Worm (Caenorhabditis elegans): ENCODE results near the gene F49C12.15.

The F49C12.15 gene

ce11 chrIV:9330755-9331154 lies 6.5 kb downstream of the F49C12.15 start, which contains the start of gene nspg-7.1:
Gene nspg-7.1 (minus strand): TSS chrIV:9330855.
- TF ChIP-seq cog-1 (tag; optimal IDR thresholded peaks at IDR 0.05) (no peak), med-1 (GFP tag; optimal IDR thresholded peaks at IDR 0.05; ENCODE audit: insufficient read depth) (no peak), flt-1 (GFP tag; IDR thresholded peaks at IDR 0.05) (no peak), ztf-29 (GFP tag; IDR thresholded peaks at IDR 0.05) (no peak), ztf-23 (GFP tag; IDR thresholded peaks at IDR 0.05) (no peak), tab-1 (GFP tag; IDR thresholded peaks at IDR 0.05) (no peak), ref-1 (GFP tag; conservative IDR thresholded peaks at IDR 0.05) (no peak), T22C8.4 (GFP tag; IDR thresholded peaks at IDR 0.05) (no peak), klf-2 (GFP tag; conservative IDR thresholded peaks at IDR 0.05) (no peak)

DNA sequence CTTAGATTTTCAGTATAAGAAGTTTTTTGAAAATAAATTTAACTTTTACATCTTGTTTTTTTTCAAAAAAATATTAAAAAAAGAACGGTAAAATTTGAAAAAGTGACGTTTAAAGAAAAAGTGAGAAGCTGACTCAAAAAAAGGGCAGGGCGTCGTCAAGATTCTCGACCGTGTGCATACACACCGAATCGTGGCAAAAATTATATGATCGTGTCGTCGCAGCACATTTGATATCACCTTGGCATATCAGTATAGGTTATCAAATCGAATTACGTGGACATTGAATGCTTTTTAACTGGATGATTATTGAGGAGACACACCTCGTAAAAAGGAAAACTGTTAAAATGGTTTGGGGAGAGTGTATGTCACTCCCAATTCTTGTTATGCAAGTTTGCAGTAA lies 8.8 kb downstream of the F49C12.15 start:
- no peak for TF ChIP-seq ref-1 (GFP tag; conservative IDR thresholded peaks at IDR 0.05)
- no peak for TF ChIP-seq flt-1 (GFP tag; IDR thresholded peaks at IDR 0.05)
- no peak for TF ChIP-seq ztf-23 (GFP tag; IDR thresholded peaks at IDR 0.05)
- no peak for TF ChIP-seq klf-2 (GFP tag; conservative IDR thresholded peaks at IDR 0.05)
- no peak for TF ChIP-seq ztf-29 (GFP tag; IDR thresholded peaks at IDR 0.05)
- no peak for TF ChIP-seq cog-1 (tag; optimal IDR thresholded peaks at IDR 0.05)
- no peak for TF ChIP-seq tab-1 (GFP tag; IDR thresholded peaks at IDR 0.05)
- TF ChIP-seq med-1 (GFP tag; optimal IDR thresholded peaks at IDR 0.05; ENCODE audit: insufficient read depth) = no peak
- TF ChIP-seq T22C8.4 (GFP tag; IDR thresholded peaks at IDR 0.05) = no peak

DNA sequence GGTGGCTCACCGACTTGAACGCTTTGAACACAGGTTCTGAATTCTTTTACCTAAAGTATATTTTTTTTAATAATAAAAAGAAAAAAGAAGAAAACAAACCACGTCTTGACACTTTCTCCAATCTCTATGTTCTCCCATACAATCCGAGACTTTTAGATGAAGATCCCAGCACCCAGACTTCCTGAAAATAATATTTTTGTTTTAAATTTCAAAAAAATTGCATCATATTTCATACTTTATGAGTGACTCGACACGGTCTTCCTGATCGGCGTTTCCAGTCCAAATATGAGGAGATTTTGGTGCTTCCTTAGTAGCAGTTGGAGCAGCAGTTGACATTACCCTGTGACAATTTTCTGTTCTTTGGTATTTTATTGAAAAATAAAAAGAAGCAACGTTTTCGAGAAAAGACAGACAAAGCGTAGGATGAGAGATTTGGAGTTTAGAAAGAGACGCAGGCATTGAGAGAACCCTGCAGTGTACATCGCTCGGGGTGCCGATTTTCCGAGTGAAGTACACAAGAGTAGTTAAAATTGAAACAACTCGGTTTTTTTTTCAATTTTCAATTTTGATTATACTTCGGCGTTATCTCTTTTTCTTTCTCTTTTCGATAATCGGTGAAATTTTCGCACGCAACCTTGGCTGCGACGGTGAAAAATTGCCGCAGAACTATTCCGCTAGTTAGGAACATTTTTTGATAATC lies 11.4 kb downstream of the F49C12.15 start, which contains the start of the genes coa-4 and T20D3.14:
TSS of gene coa-4 (minus strand) at position 51 of the 700 bp plus-strand sequence.
TSS of gene T20D3.14 (minus strand) at position 358 of the 700 bp plus-strand sequence.
- TF ChIP-seq ztf-23 (GFP tag; IDR thresholded peaks at IDR 0.05) = no peak
- no peak for TF ChIP-seq ref-1 (GFP tag; conservative IDR thresholded peaks at IDR 0.05)
- TF ChIP-seq tab-1 (GFP tag; IDR thresholded peaks at IDR 0.05) = no peak
- no peak for TF ChIP-seq flt-1 (GFP tag; IDR thresholded peaks at IDR 0.05)
- no peak for TF ChIP-seq T22C8.4 (GFP tag; IDR thresholded peaks at IDR 0.05)
- no peak for TF ChIP-seq cog-1 (tag; optimal IDR thresholded peaks at IDR 0.05)
- no peak for TF ChIP-seq ztf-29 (GFP tag; IDR thresholded peaks at IDR 0.05)
- no peak for TF ChIP-seq klf-2 (GFP tag; conservative IDR thresholded peaks at IDR 0.05)
- TF ChIP-seq med-1 (GFP tag; optimal IDR thresholded peaks at IDR 0.05; ENCODE audit: insufficient read depth) = no peak

DNA sequence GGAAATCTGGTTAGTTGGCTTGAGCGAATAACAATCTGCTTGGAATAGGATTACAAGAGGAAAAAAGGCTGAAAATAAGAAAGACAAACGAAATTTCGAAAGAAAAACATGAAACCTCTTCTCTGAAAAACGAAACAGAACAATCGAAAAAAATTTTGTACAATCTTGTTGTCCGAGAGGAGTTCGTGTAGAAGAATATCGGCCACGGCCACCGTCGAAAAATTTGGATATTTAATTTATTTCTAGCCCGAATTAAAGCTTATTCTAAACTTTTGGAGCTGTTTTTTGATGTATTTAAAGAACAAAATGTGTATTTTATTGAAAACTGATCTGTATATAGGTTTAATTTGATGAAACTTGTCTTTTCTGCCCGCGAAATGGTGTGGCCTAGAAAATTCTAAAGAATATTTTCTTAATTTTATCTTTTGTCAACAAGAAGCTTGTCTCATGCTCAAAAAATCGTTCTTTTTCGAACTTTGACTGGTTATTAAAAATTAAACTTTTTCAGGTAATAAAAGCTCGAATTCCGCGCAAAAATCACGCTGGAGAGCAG lies 12.4 kb downstream of the F49C12.15 start, which contains the start of gene T20D3.5:
TSS of gene T20D3.5 (plus strand) at position 503 of the 553 bp plus-strand sequence.
- TF ChIP-seq ref-1 (GFP tag; conservative IDR thresholded peaks at IDR 0.05) (no peak), tab-1 (GFP tag; IDR thresholded peaks at IDR 0.05) (no peak), klf-2 (GFP tag; conservative IDR thresholded peaks at IDR 0.05) (no peak), cog-1 (tag; optimal IDR thresholded peaks at IDR 0.05) (no peak), ztf-23 (GFP tag; IDR thresholded peaks at IDR 0.05) (no peak), med-1 (GFP tag; optimal IDR thresholded peaks at IDR 0.05; ENCODE audit: insufficient read depth) (no peak), flt-1 (GFP tag; IDR thresholded peaks at IDR 0.05) (no peak), T22C8.4 (GFP tag; IDR thresholded peaks at IDR 0.05) (no peak), ztf-29 (GFP tag; IDR thresholded peaks at IDR 0.05) (no peak)

- no peak for TF ChIP-seq flt-1 (GFP tag; IDR thresholded peaks at IDR 0.05)
- no peak for TF ChIP-seq med-1 (GFP tag; optimal IDR thresholded peaks at IDR 0.05; ENCODE audit: insufficient read depth)
- no peak for TF ChIP-seq ztf-23 (GFP tag; IDR thresholded peaks at IDR 0.05)
- no peak for TF ChIP-seq klf-2 (GFP tag; conservative IDR thresholded peaks at IDR 0.05)
- no peak for TF ChIP-seq ref-1 (GFP tag; conservative IDR thresholded peaks at IDR 0.05)
- TF ChIP-seq ztf-29 (GFP tag; IDR thresholded peaks at IDR 0.05) = no peak
- no peak for TF ChIP-seq tab-1 (GFP tag; IDR thresholded peaks at IDR 0.05)
- no peak for TF ChIP-seq T22C8.4 (GFP tag; IDR thresholded peaks at IDR 0.05)
- no peak for TF ChIP-seq cog-1 (tag; optimal IDR thresholded peaks at IDR 0.05)
These were observed 14.9 kb downstream of the F49C12.15 start, which contains the start of gene T20D3.6 for ce11 chrIV:9339205-9339604. Gene T20D3.6 (minus strand): TSS chrIV:9339305.

- TF ChIP-seq T22C8.4 (GFP tag; IDR thresholded peaks at IDR 0.05) = no peak
- no peak for TF ChIP-seq klf-2 (GFP tag; conservative IDR thresholded peaks at IDR 0.05)
- TF ChIP-seq ztf-29 (GFP tag; IDR thresholded peaks at IDR 0.05) = no peak
- no peak for TF ChIP-seq cog-1 (tag; optimal IDR thresholded peaks at IDR 0.05)
- TF ChIP-seq ref-1 (GFP tag; conservative IDR thresholded peaks at IDR 0.05) = no peak
- TF ChIP-seq med-1 (GFP tag; optimal IDR thresholded peaks at IDR 0.05; ENCODE audit: insufficient read depth) = no peak
- no peak for TF ChIP-seq ztf-23 (GFP tag; IDR thresholded peaks at IDR 0.05)
- no peak for TF ChIP-seq tab-1 (GFP tag; IDR thresholded peaks at IDR 0.05)
- TF ChIP-seq flt-1 (GFP tag; IDR thresholded peaks at IDR 0.05) = no peak
These were observed 17.3 kb downstream of the F49C12.15 start, which contains the start of gene vps-26 for ce11 chrIV:9341591-9341990. Gene vps-26 (minus strand): TSS chrIV:9341790.

DNA sequence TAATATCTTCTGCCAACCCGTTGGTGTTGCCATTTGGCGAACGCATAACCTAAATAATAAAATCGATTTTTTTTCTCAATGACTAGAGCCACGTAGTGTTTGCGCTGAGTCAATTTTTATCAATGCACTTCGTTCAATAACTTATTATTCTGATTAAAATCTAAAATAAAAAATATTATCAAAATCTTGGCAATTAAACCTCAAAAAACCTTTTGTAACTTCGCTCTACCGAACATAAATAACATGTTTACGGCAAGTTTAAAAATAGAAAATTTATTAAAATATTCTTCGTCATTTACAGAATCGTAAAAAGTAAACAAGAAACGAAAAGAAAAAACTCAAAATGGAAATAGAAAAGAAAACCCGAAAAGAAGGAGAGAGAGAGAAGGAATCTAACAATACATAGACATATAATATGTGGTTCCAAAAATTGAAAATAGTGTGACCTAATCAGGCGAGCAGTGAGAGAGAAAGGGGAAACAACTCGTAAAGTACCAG lies 18.9 kb downstream of the F49C12.15 start, which contains the start of gene pigc-1:
TSS of gene pigc-1 (minus strand) at position 51 of the 498 bp plus-strand sequence.
- TF ChIP-seq T22C8.4 (GFP tag; IDR thresholded peaks at IDR 0.05) = no peak
- TF ChIP-seq klf-2 (GFP tag; conservative IDR thresholded peaks at IDR 0.05) = no peak
- TF ChIP-seq med-1 (GFP tag; optimal IDR thresholded peaks at IDR 0.05; ENCODE audit: insufficient read depth) = no peak
- TF ChIP-seq ref-1 (GFP tag; conservative IDR thresholded peaks at IDR 0.05) = no peak

- no peak for TF ChIP-seq med-1 (GFP tag; optimal IDR thresholded peaks at IDR 0.05; ENCODE audit: insufficient read depth)
- TF ChIP-seq ztf-23 (GFP tag; IDR thresholded peaks at IDR 0.05) = no peak
- TF ChIP-seq ztf-29 (GFP tag; IDR thresholded peaks at IDR 0.05) = no peak
- no peak for TF ChIP-seq T22C8.4 (GFP tag; IDR thresholded peaks at IDR 0.05)
- no peak for TF ChIP-seq klf-2 (GFP tag; conservative IDR thresholded peaks at IDR 0.05)
- no peak for TF ChIP-seq tab-1 (GFP tag; IDR thresholded peaks at IDR 0.05)
- TF ChIP-seq flt-1 (GFP tag; IDR thresholded peaks at IDR 0.05) = no peak
- no peak for TF ChIP-seq ref-1 (GFP tag; conservative IDR thresholded peaks at IDR 0.05)
- TF ChIP-seq cog-1 (tag; optimal IDR thresholded peaks at IDR 0.05) = no peak
These were observed 29.5 kb downstream of the F49C12.15 start for ce11 chrIV:9353728-9354127.

- TF ChIP-seq cog-1 (tag; optimal IDR thresholded peaks at IDR 0.05) = no peak
- no peak for TF ChIP-seq tab-1 (GFP tag; IDR thresholded peaks at IDR 0.05)
- no peak for TF ChIP-seq klf-2 (GFP tag; conservative IDR thresholded peaks at IDR 0.05)
- TF ChIP-seq flt-1 (GFP tag; IDR thresholded peaks at IDR 0.05) = no peak
- TF ChIP-seq ztf-23 (GFP tag; IDR thresholded peaks at IDR 0.05) = no peak
- TF ChIP-seq T22C8.4 (GFP tag; IDR thresholded peaks at IDR 0.05) = no peak
- no peak for TF ChIP-seq ref-1 (GFP tag; conservative IDR thresholded peaks at IDR 0.05)
- TF ChIP-seq ztf-29 (GFP tag; IDR thresholded peaks at IDR 0.05) = no peak
- TF ChIP-seq med-1 (GFP tag; optimal IDR thresholded peaks at IDR 0.05; ENCODE audit: insufficient read depth) = no peak
These were observed 42.2 kb downstream of the F49C12.15 start, which contains the start of gene pezo-1 for ce11 chrIV:9366411-9366810. Gene pezo-1 (minus strand): TSS chrIV:9366511.
